Worm (Caenorhabditis elegans) whole organism, mixed stage, embryonic: Measurements from ENCODE around the gene K07F5.8.
"Not testable (repeated sequence)": the region's sequence is repeated elsewhere in the genome, so short reads cannot be mapped to it uniquely, and the experiment has no call there.

Experiments
- M03D4.4 ChIP-seq: sonication (generic microtip); optimal IDR thresholded peaks from 2 replicates; lab custom pipeline; 2017; ENCODE audit warnings: mild to moderate bottlenecking, missing genetic modification characterization, missing compliant biosample characterization
- bed-3 ChIP-seq: fragments of 200-800 bp; sonication (Bioruptor generic); optimal IDR thresholded peaks from 3 replicates; lab custom pipeline; 2018; ENCODE audit warnings: mild to moderate bottlenecking, missing genetic modification characterization, moderate library complexity, missing compliant biosample characterization
- blmp-1 ChIP-seq: fragments of 150-350 bp; optimal IDR thresholded peaks from 2 replicates; lab custom pipeline; 2014; ENCODE audit warnings: missing biosample characterization, missing genetic modification characterization
- ceh-39 ChIP-seq: fragments of 150-350 bp; optimal IDR thresholded peaks from 2 replicates; lab custom pipeline; 2014; ENCODE audit warnings: missing biosample characterization, missing genetic modification characterization
- ceh-83 ChIP-seq: fragments of 200-800 bp; sonication (Bioruptor generic); optimal IDR thresholded peaks from 2 replicates; lab custom pipeline; 2018; ENCODE audit warnings: mild to moderate bottlenecking, missing genetic modification characterization, missing compliant biosample characterization
- ces-1 ChIP-seq: fragments of 150-350 bp; optimal IDR thresholded peaks from 2 replicates; lab custom pipeline; 2014; ENCODE audit warnings: missing biosample characterization, missing genetic modification reagents, missing genetic modification characterization
- drap-1 ChIP-seq: fragments of 200-800 bp; sonication (Bioruptor generic); optimal IDR thresholded peaks from 3 replicates; lab custom pipeline; 2018; ENCODE audit warnings: mild to moderate bottlenecking, missing genetic modification characterization, missing compliant biosample characterization
- elt-1 ChIP-seq: sonication (generic microtip); optimal IDR thresholded peaks from 2 replicates; lab custom pipeline; 2017; ENCODE audit warnings: missing genetic modification characterization, mild to moderate bottlenecking, missing compliant biosample characterization, antibody characterized with exemption, moderate library complexity, borderline replicate concordance; ENCODE audit not compliant: insufficient read depth
- elt-3 ChIP-seq: fragments of 150-350 bp; optimal IDR thresholded peaks from 2 replicates; lab custom pipeline; 2014; ENCODE audit warnings: missing biosample characterization, missing genetic modification characterization
- ham-2 ChIP-seq: fragments of 200-800 bp; sonication (Bioruptor generic); optimal IDR thresholded peaks from 2 replicates; lab custom pipeline; 2018; ENCODE audit warnings: mild to moderate bottlenecking, missing genetic modification characterization, missing compliant biosample characterization
- hlh-1 ChIP-seq: fragments of 150-350 bp; optimal IDR thresholded peaks from 2 replicates; lab custom pipeline; 2014; ENCODE audit warnings: missing biosample characterization, missing genetic modification reagents, missing genetic modification characterization
- lin-13 ChIP-seq: fragments of 150-350 bp; optimal IDR thresholded peaks from 2 replicates; lab custom pipeline; 2014; ENCODE audit warnings: missing biosample characterization, missing genetic modification characterization
- lin-32 ChIP-seq: fragments of 200-800 bp; sonication (Bioruptor generic); optimal IDR thresholded peaks from 2 replicates; lab custom pipeline; 2018; ENCODE audit warnings: mild to moderate bottlenecking, missing genetic modification characterization, missing compliant biosample characterization
- lsy-2 ChIP-seq: fragments of 150-350 bp; optimal IDR thresholded peaks from 2 replicates; lab custom pipeline; 2014; ENCODE audit warnings: missing biosample characterization, missing genetic modification characterization
- mab-5 ChIP-seq: fragments of 150-350 bp; optimal IDR thresholded peaks from 2 replicates; lab custom pipeline; 2014; ENCODE audit warnings: missing biosample characterization, missing genetic modification characterization
- mep-1 ChIP-seq: fragments of 150-350 bp; optimal IDR thresholded peaks from 2 replicates; lab custom pipeline; 2017; ENCODE audit warnings: missing biosample characterization, missing genetic modification reagents, missing genetic modification characterization, inconsistent platforms
- mls-2 ChIP-seq: sonication (generic microtip); optimal IDR thresholded peaks from 2 replicates; lab custom pipeline; 2016; ENCODE audit warnings: mild to moderate bottlenecking, missing genetic modification characterization, moderate library complexity, missing compliant biosample characterization
- nhr-12 ChIP-seq: fragments of 150-350 bp; optimal IDR thresholded peaks from 2 replicates; lab custom pipeline; 2014; ENCODE audit warnings: missing biosample characterization, missing genetic modification characterization
- nhr-2 ChIP-seq: fragments of 150-350 bp; optimal IDR thresholded peaks from 2 replicates; lab custom pipeline; 2014; ENCODE audit warnings: missing biosample characterization, missing genetic modification characterization
- nhr-237 ChIP-seq: fragments of 150-350 bp; optimal IDR thresholded peaks from 2 replicates; lab custom pipeline; 2014; ENCODE audit warnings: missing biosample characterization, missing genetic modification characterization
- nhr-28 ChIP-seq: fragments of 150-350 bp; optimal IDR thresholded peaks from 2 replicates; lab custom pipeline; 2014; ENCODE audit warnings: missing biosample characterization, missing genetic modification characterization
- nhr-76 ChIP-seq: sonication (generic microtip); optimal IDR thresholded peaks from 2 replicates; lab custom pipeline; 2017; ENCODE audit warnings: missing biosample characterization, missing genetic modification characterization
- pha-4 ChIP-seq: fragments of 150-350 bp; optimal IDR thresholded peaks from 2 replicates; lab custom pipeline; 2018; ENCODE audit warnings: missing biosample characterization, missing genetic modification reagents, missing genetic modification characterization
- sem-2 ChIP-seq: fragments of 200-800 bp; sonication (Bioruptor generic); optimal IDR thresholded peaks from 2 replicates; lab custom pipeline; 2018; ENCODE audit warnings: mild to moderate bottlenecking, missing genetic modification characterization, missing compliant biosample characterization
- snpc-4 ChIP-seq: fragments of 150-350 bp; optimal IDR thresholded peaks from 2 replicates; lab custom pipeline; 2014; ENCODE audit warnings: missing biosample characterization, missing genetic modification characterization
- tbx-8 ChIP-seq: fragments of 200-800 bp; sonication (Bioruptor generic); optimal IDR thresholded peaks from 2 replicates; lab custom pipeline; 2018; ENCODE audit warnings: mild to moderate bottlenecking, missing genetic modification characterization, moderate library complexity, missing compliant biosample characterization
- unc-120 ChIP-seq: sonication (generic microtip); optimal IDR thresholded peaks from 2 replicates; lab custom pipeline; 2017; ENCODE audit warnings: missing genetic modification characterization, missing compliant biosample characterization; ENCODE audit not compliant: poor library complexity, severe bottlenecking
- unc-39 ChIP-seq: fragments of 150-350 bp; optimal IDR thresholded peaks from 2 replicates; lab custom pipeline; 2014; ENCODE audit warnings: missing biosample characterization, missing genetic modification characterization
- unc-62 ChIP-seq: fragments of 150-350 bp; optimal IDR thresholded peaks from 2 replicates; lab custom pipeline; 2014; ENCODE audit warnings: missing biosample characterization, missing genetic modification reagents, missing genetic modification characterization
- zip-8 ChIP-seq: fragments of 150-350 bp; optimal IDR thresholded peaks from 2 replicates; lab custom pipeline; 2014; ENCODE audit warnings: missing biosample characterization, missing genetic modification characterization
- ztf-11 ChIP-seq: fragments of 150-350 bp; optimal IDR thresholded peaks from 2 replicates; lab custom pipeline; 2014; ENCODE audit warnings: missing biosample characterization, missing genetic modification characterization

Gene K07F5.8

ce11 chrIV:9849624-9850023 is at the start of gene K07F5.8:
Gene K07F5.8, minus strand, starts transcription at chrIV:9849724.
- TF ChIP-seq ztf-11 (tag; lab: Kevin White, UChicago): no peak
- TF ChIP-seq nhr-2: no peak
- TF ChIP-seq lin-13 (tag; lab: Kevin White, UChicago): no peak
- TF ChIP-seq tbx-8 (GFP tag; lab: Kevin White, UChicago): no peak
- no peak for TF ChIP-seq M03D4.4
- TF ChIP-seq unc-62 (GFP tag; lab: Kevin White, UChicago): no peak
- no peak for TF ChIP-seq sem-2
- no peak for TF ChIP-seq hlh-1
- no peak for TF ChIP-seq lsy-2 (tag; lab: Kevin White, UChicago)
- no peak for TF ChIP-seq nhr-28
- TF ChIP-seq lin-32: no peak
- TF ChIP-seq elt-1 (tag; lab: Kevin White, UChicago): no peak
- no peak for TF ChIP-seq nhr-76
- TF ChIP-seq blmp-1 (tag; lab: Kevin White, UChicago): no peak
- no peak for TF ChIP-seq drap-1 (GFP tag; lab: Kevin White, UChicago)
- TF ChIP-seq ceh-39 (tag; lab: Kevin White, UChicago): no peak
- no peak for TF ChIP-seq mls-2

DNA sequence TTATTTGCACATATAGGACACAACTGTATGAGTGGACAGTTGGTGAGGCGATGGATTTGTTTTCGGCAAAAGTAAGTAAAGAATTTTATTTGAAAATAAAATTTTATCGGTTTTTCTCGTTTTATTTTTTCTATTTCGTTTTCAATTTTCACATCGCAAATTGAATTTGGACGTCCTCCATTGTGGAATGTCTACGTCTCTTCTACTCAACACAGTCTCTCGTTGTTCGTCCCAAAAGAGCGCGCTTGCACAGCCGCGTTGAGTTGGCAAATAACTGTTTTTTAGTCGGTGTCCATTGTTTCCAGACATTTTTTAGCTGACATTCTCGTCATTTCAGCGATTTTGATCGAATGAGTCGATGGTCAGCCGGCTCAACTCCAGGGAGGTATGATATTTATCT is 49.7 kb upstream of the K07F5.8 start:
- TF ChIP-seq unc-120 (tag; lab: Kevin White, UChicago): peak; percentile 3
- TF ChIP-seq ces-1 (GFP tag; lab: Kevin White, UChicago): peak; percentile 93
- no peak for TF ChIP-seq elt-3 (tag; lab: Kevin White, UChicago)

- TF ChIP-seq lin-13 (tag; lab: Kevin White, UChicago): no peak
- TF ChIP-seq nhr-12 (tag; lab: Kevin White, UChicago): no peak
- no peak for TF ChIP-seq ham-2
- no peak for TF ChIP-seq elt-1 (tag; lab: Kevin White, UChicago)
- TF ChIP-seq snpc-4 (tag; lab: Kevin White, UChicago): no peak
- no peak for TF ChIP-seq nhr-237 (tag; lab: Kevin White, UChicago)
- TF ChIP-seq lsy-2 (tag; lab: Kevin White, UChicago): no peak
- TF ChIP-seq tbx-8 (GFP tag; lab: Kevin White, UChicago): no peak
- no peak for TF ChIP-seq pha-4 (tag; lab: Kevin White, UChicago)
- no peak for TF ChIP-seq unc-39 (tag; lab: Kevin White, UChicago)
- TF ChIP-seq ces-1 (GFP tag; lab: Kevin White, UChicago): no peak
- no peak for TF ChIP-seq mab-5 (tag; lab: Kevin White, UChicago)
- no peak for TF ChIP-seq zip-8 (tag; lab: Kevin White, UChicago)
Measured at ce11 chrIV:9898712-9899111, 49.2 kb upstream of the K07F5.8 start, which contains the start of gene tbc-3. Gene tbc-3, plus strand, starts transcription at chrIV:9899012.

DNA sequence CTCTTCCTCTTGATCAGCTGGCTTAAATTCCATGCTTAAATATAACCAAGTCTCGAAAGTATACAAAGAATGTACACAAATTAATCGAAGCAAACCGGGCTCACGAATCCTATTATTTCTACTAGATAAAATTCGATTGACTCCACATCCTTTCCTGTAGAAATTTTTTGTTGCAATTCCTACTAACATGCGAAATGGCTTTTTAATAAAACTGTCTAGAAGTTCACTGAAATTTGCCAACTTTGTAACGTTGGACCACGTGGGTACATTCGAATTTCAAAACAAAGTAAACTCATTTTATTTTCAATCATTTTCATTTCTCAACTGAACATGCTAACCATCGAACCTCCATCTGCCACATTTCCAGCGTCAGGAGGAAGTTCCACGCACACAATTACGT is 45.6 kb upstream of the K07F5.8 start, which contains the start of gene ssp-32:
TSS of gene ssp-32 (plus strand) at position 301 of the 400 bp plus-strand sequence.
- TF ChIP-seq bed-3 (GFP tag; lab: Kevin White, UChicago): no peak
- no peak for TF ChIP-seq blmp-1 (tag; lab: Kevin White, UChicago)
- no peak for TF ChIP-seq ceh-83
- no peak for TF ChIP-seq nhr-76
- TF ChIP-seq lin-13 (tag; lab: Kevin White, UChicago): no peak
- TF ChIP-seq unc-120 (tag; lab: Kevin White, UChicago): no peak
- no peak for TF ChIP-seq hlh-1
- no peak for TF ChIP-seq tbx-8 (GFP tag; lab: Kevin White, UChicago)
- TF ChIP-seq mep-1 (tag; lab: Kevin White, UChicago): no peak
- TF ChIP-seq ztf-11 (tag; lab: Kevin White, UChicago): no peak
- TF ChIP-seq nhr-2: no peak
- TF ChIP-seq nhr-237 (tag; lab: Kevin White, UChicago): no peak
- no peak for TF ChIP-seq sem-2
- no peak for TF ChIP-seq elt-3 (tag; lab: Kevin White, UChicago)
- no peak for TF ChIP-seq zip-8 (tag; lab: Kevin White, UChicago)
- no peak for TF ChIP-seq mls-2
- no peak for TF ChIP-seq M03D4.4
- no peak for TF ChIP-seq elt-1 (tag; lab: Kevin White, UChicago)

DNA sequence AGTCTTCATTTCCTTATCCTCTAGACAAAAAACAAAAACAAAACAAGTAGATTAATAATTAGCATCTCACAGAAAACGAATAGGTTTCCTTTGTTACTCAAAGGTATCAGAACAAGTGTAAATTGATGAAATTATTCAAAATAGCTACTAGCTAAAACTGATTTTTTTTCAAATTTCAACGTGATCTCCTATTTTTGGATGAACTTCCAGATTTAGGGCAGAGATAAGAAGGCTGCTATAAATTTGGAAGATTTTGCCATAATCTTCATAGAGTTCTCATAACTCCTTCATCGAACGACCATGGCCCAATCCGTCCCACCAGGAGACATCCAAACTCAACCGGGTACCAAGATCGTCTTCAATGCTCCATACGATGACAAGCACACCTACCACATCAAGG is 44.8 kb upstream of the K07F5.8 start, which contains the start of gene msp-77:
TSS of gene msp-77 (plus strand) at position 301 of the 400 bp plus-strand sequence.
- TF ChIP-seq snpc-4 (tag; lab: Kevin White, UChicago); M03D4.4; lin-32: not testable (repeated sequence)
